Fruit fly (Drosophila melanogaster): ENCODE measurements around the gene Grl65a.

Gene Grl65a

dm6 chr3L:6708995-6709606, 41.5 kb upstream of the Grl65a start (continued):
- TF ChIP-seq lab (GFP tag; optimal IDR thresholded peaks at IDR 0.05), result peak; percentile 96
- 0 out of 2 replicates have a peak, but pooled peaks have one; percentile 14 for TF ChIP-seq CG6272 (GFP tag; IDR thresholded peaks at IDR 0.05)
- TF ChIP-seq CG15479 (GFP tag; optimal IDR thresholded peaks at IDR 0.05), result no peak
- TF ChIP-seq Pdp1 (GFP tag; optimal IDR thresholded peaks at IDR 0.05), result peak; percentile 71 to 85
- TF ChIP-seq CG12299 (tag; optimal IDR thresholded peaks at IDR 0.05), result peak; percentile 81
- TF ChIP-seq CG10543 (GFP tag; optimal IDR thresholded peaks at IDR 0.05), result peak; percentile 70
- peak; percentile 36 for TF ChIP-seq CG18262 (tag; optimal IDR thresholded peaks at IDR 0.05)
- TF ChIP-seq CG7372 (GFP tag; IDR thresholded peaks at IDR 0.05), result peak; percentile 79
- peak; percentile 70 for TF ChIP-seq her (GFP tag; optimal IDR thresholded peaks at IDR 0.05)
- TF ChIP-seq phol (tag; optimal IDR thresholded peaks at IDR 0.05), result peak; percentile 71
- TF ChIP-seq HmgZ (tag; optimal IDR thresholded peaks at IDR 0.05), result peak; percentile 77
- no peak for TF ChIP-seq sna (GFP tag; IDR thresholded peaks at IDR 0.05; ENCODE audit: partially characterized antibody)
- TF ChIP-seq slbo (GFP tag; IDR thresholded peaks at IDR 0.05), result peak; percentile 90
- peak; percentile 60 for TF ChIP-seq HLH54F (GFP tag; optimal IDR thresholded peaks at IDR 0.05)
- TF ChIP-seq Deaf1 (tag; optimal IDR thresholded peaks at IDR 0.05), result peak; percentile 41
- TF ChIP-seq Hr39 (optimal IDR thresholded peaks at IDR 0.05), result no peak
- TF ChIP-seq H2.0 (GFP tag; IDR thresholded peaks at IDR 0.05), result peak; percentile 87
- TF ChIP-seq CG15696 (tag; optimal IDR thresholded peaks at IDR 0.05), result no peak
- TF ChIP-seq CG1647 (GFP tag; optimal IDR thresholded peaks at IDR 0.05), result peak; percentile 90
- peak; percentile 93 for TF ChIP-seq Asciz (GFP tag; optimal IDR thresholded peaks at IDR 0.05)
- TF ChIP-seq CG33557 (GFP tag; optimal IDR thresholded peaks at IDR 0.05), result peak; percentile 8
- peak; percentile 93 for TF ChIP-seq B-H2 (GFP tag; optimal IDR thresholded peaks at IDR 0.05)
- peak; percentile 86 for TF ChIP-seq CG15514 (GFP tag; optimal IDR thresholded peaks at IDR 0.05)
- TF ChIP-seq CTCF (GFP tag; optimal IDR thresholded peaks at IDR 0.05), result peak; percentile 92
- TF ChIP-seq lov (optimal IDR thresholded peaks at IDR 0.05), result no peak
- peak; percentile 91 for TF ChIP-seq lov (GFP tag; IDR thresholded peaks at IDR 0.05)
- TF ChIP-seq unc-4 (GFP tag; IDR thresholded peaks at IDR 0.05; ENCODE audit: partially characterized antibody), result no peak
- peak; percentile 75 for TF ChIP-seq danr (GFP tag; IDR thresholded peaks at IDR 0.05)
- TF ChIP-seq fd96Cb (tag; optimal IDR thresholded peaks at IDR 0.05), result peak; percentile 47
- no peak for TF ChIP-seq eve (GFP tag; optimal IDR thresholded peaks at IDR 0.05)
- TF ChIP-seq seq (GFP tag; IDR thresholded peaks at IDR 0.05), result peak; percentile 72
- TF ChIP-seq gfzf (GFP tag; optimal IDR thresholded peaks at IDR 0.05), result no peak
- TF ChIP-seq CG18011 (GFP tag; optimal IDR thresholded peaks at IDR 0.05), result peak; percentile 96
- peak; percentile 28; the same call in 1 of the 2 replicates for TF ChIP-seq gt (GFP tag; IDR thresholded peaks at IDR 0.05)
- peak; percentile 88 for TF ChIP-seq Dbx (GFP tag; IDR thresholded peaks at IDR 0.05)
- peak; percentile 71 for TF ChIP-seq Sox100B (GFP tag; optimal IDR thresholded peaks at IDR 0.05)
- TF ChIP-seq CG33213 (GFP tag; optimal IDR thresholded peaks at IDR 0.05), result peak; percentile 95
- TF ChIP-seq pros (GFP tag; optimal IDR thresholded peaks at IDR 0.05), result no peak
- no peak for TF ChIP-seq CG4282 (GFP tag; optimal IDR thresholded peaks at IDR 0.05)
- no peak for TF ChIP-seq cg (GFP tag; optimal IDR thresholded peaks at IDR 0.05)
- TF ChIP-seq sisA (GFP tag; IDR thresholded peaks at IDR 0.05), result peak; percentile 64
- TF ChIP-seq CG17385 (GFP tag; optimal IDR thresholded peaks at IDR 0.05), result peak; percentile 82
- peak; percentile 51 for TF ChIP-seq tap (tag; optimal IDR thresholded peaks at IDR 0.05)
- peak; percentile 76 for TF ChIP-seq tio (GFP tag; optimal IDR thresholded peaks at IDR 0.05)
- no peak for TF ChIP-seq sc (optimal IDR thresholded peaks at IDR 0.05)
- TF ChIP-seq sc (GFP tag; optimal IDR thresholded peaks at IDR 0.05), result peak; percentile 56
- TF ChIP-seq CG9876 (GFP tag; optimal IDR thresholded peaks at IDR 0.05), result peak; percentile 62
- no peak for TF ChIP-seq ato (GFP tag; IDR thresholded peaks at IDR 0.05; ENCODE audit: partially characterized antibody)
- peak; percentile 90 for TF ChIP-seq CG18619 (GFP tag; optimal IDR thresholded peaks at IDR 0.05)
- peak; percentile 97 for TF ChIP-seq Hmr (GFP tag; optimal IDR thresholded peaks at IDR 0.05)
